Worm (Caenorhabditis elegans): ENCODE measurements around the gene H18N23.2.

- no peak for TF ChIP-seq ama-1 (optimal IDR thresholded peaks at IDR 0.05)
- TF ChIP-seq B0310.2 (tag; optimal IDR thresholded peaks at IDR 0.05) = no peak
- TF ChIP-seq flt-1 (GFP tag; IDR thresholded peaks at IDR 0.05) = no peak
- no peak for TF ChIP-seq sea-1 (GFP tag; conservative IDR thresholded peaks at IDR 0.05)
- TF ChIP-seq ceh-13 (GFP tag; optimal IDR thresholded peaks at IDR 0.05) = no peak
- TF ChIP-seq tbx-37 (GFP tag; conservative IDR thresholded peaks at IDR 0.05) = no peak
- TF ChIP-seq scrt-1 (GFP tag; IDR thresholded peaks at IDR 0.05) = no peak
- TF ChIP-seq hmg-4 (GFP tag; optimal IDR thresholded peaks at IDR 0.05) = no peak
- no peak for TF ChIP-seq pes-1 (GFP tag; IDR thresholded peaks at IDR 0.05)
- no peak for TF ChIP-seq hmbx-1 (tag; optimal IDR thresholded peaks at IDR 0.05)
- TF ChIP-seq tra-4 (tag; optimal IDR thresholded peaks at IDR 0.05) = no peak
- no peak for TF ChIP-seq F13C5.2 (tag; optimal IDR thresholded peaks at IDR 0.05)
- TF ChIP-seq tbx-11 (GFP tag; IDR thresholded peaks at IDR 0.05) = no peak
- no peak for TF ChIP-seq ceh-36 (tag; optimal IDR thresholded peaks at IDR 0.05)
Observed at ce11 chrX:17598712-17599111, 42.0 kb downstream of the H18N23.2 start.
